Worm (Caenorhabditis elegans): ENCODE results near the gene mfn-1.

DNA sequence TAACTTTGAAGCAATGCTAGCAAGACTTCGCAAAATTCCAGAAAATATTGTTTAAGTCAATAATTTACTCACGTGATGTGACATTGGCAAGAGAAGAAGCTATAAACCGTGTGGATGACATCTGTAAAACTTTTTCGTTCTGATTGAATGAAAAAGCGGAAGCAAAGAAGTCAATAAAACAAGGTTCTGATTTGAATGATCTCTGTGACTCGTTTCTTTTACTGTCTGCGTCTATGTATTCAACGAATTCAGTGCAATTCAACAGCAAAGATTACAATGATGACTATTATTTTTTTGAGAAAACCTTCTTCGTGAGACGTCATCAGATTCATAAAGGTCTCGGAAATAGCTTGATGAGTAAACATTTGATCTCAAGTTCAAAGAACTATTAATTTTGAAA lies 21.0 kb upstream of the mfn-1 start, which contains the start of gene hacl-1:
- TF ChIP-seq elt-3 (tag; optimal IDR thresholded peaks at IDR 0.05), result no peak
- no peak for TF ChIP-seq unc-62 (GFP tag; optimal IDR thresholded peaks at IDR 0.05)
- TF ChIP-seq ces-1 (GFP tag; optimal IDR thresholded peaks at IDR 0.05), result no peak
- no peak for TF ChIP-seq nhr-12 (tag; optimal IDR thresholded peaks at IDR 0.05)
- TF ChIP-seq ztf-11 (tag; optimal IDR thresholded peaks at IDR 0.05), result no peak
- TF ChIP-seq sptf-1 (tag; optimal IDR thresholded peaks at IDR 0.05), result no peak
- TF ChIP-seq unc-39 (tag; optimal IDR thresholded peaks at IDR 0.05), result no peak
- TF ChIP-seq nhr-237 (tag; optimal IDR thresholded peaks at IDR 0.05), result no peak
- no peak for TF ChIP-seq pha-4 (tag; optimal IDR thresholded peaks at IDR 0.05)
- no peak for TF ChIP-seq ceh-83 (GFP tag; optimal IDR thresholded peaks at IDR 0.05)

All from whole organism, mixed stage, embryonic.